Worm (Caenorhabditis elegans) whole organism, early embryonic: ENCODE measurements around the gene C07A9.10.

ENCODE experiments used
- aly-1 ChIP-seq: sonication (generic microtip); optimal IDR thresholded peaks from 2 replicates; lab custom pipeline; 2016; ENCODE audit warnings: missing genetic modification characterization, missing compliant biosample characterization
- ama-1 ChIP-seq: fragments of 150-350 bp; optimal IDR thresholded peaks from 2 replicates; lab custom pipeline; 2014
- ceh-13 ChIP-seq: fragments of 200-800 bp; sonication (Bioruptor generic); optimal IDR thresholded peaks from 2 replicates; lab custom pipeline; 2018; ENCODE audit warnings: mild to moderate bottlenecking, missing genetic modification characterization, missing compliant biosample characterization
- ceh-36 ChIP-seq: sonication (generic microtip); optimal IDR thresholded peaks from 2 replicates; lab custom pipeline; 2016; ENCODE audit warnings: missing genetic modification characterization, inconsistent platforms, missing compliant biosample characterization
- flt-1 ChIP-seq: fragments of 200-800 bp; sonication (Bioruptor generic); IDR thresholded peaks from 2 replicates; pipeline ENCODE4 v1.3.6; 2022; ENCODE audit warnings: missing genetic modification characterization, missing compliant biosample characterization
- hmbx-1 ChIP-seq: sonication (generic microtip); optimal IDR thresholded peaks from 2 replicates; lab custom pipeline; 2016; ENCODE audit warnings: mild to moderate bottlenecking, missing genetic modification characterization, missing compliant biosample characterization
- hmg-4 ChIP-seq: fragments of 200-800 bp; sonication (Bioruptor generic); optimal IDR thresholded peaks from 2 replicates; lab custom pipeline; 2018; ENCODE audit warnings: mild to moderate bottlenecking, missing genetic modification characterization, missing compliant biosample characterization
- scrt-1 ChIP-seq: fragments of 200-800 bp; sonication (Bioruptor generic); IDR thresholded peaks from 2 replicates; pipeline ENCODE4 v1.3.6; 2022; ENCODE audit warnings: missing genetic modification characterization, missing compliant biosample characterization
- sea-1 ChIP-seq: fragments of 200-800 bp; sonication (Bioruptor generic); conservative IDR thresholded peaks from 2 replicates; pipeline ENCODE4 v1.3.6; 2022; ENCODE audit warnings: missing genetic modification characterization, missing compliant biosample characterization

DNA sequence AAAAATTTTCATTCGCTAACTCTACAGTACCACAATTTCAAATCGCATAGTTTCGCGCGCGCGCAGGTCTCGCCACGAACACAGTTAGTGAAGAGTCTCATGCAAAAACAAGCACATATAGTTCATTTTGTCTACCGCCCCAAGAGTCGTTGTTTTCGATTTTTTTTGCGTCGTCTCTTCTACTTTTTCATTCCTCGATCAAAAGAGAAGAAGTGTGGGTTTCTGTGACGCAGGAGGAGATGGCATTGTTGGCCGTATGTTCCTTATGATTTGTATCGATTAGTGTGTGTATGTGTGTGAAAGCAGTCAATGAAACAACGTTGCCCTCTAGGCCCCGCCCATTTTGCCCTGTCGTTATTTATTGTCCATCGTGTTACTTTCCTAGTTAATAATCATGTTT, 12.0 kb upstream of the C07A9.10 start:
- TF ChIP-seq ceh-13 (GFP tag; lab: Kevin White, UChicago) (no peak), aly-1 (no peak), hmg-4 (no peak), ceh-36 (tag; lab: Kevin White, UChicago) (no peak), hmbx-1 (tag; lab: Kevin White, UChicago) (no peak), sea-1 (GFP tag; lab: Robert Waterston, UW) (no peak), ama-1 (lab: Kevin White, UChicago) (no peak), scrt-1 (GFP tag; lab: Robert Waterston, UW) (no peak), flt-1 (GFP tag; lab: Robert Waterston, UW) (no peak)
